Worm (Caenorhabditis elegans): ENCODE results near the gene odr-3.

DNA sequence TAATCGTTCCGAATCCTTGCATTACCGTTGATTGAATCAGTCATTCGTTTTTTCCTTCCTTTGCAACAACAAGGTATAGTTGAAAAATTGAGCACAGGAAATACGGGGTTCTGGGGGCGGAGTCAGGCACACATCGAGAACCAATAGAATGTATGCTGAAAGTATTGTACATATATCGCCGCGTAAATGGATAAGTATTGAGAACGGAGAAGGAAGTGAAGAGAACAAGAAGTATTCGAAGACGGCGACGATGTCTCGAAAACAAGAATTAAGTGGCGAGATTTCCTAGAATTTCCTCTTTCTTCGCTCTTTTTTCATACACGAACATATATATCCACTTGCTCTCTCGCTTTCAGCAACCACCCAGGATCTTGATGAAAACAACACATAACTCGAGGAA, 28.3 kb downstream of the odr-3 start:
- TF ChIP-seq him-1 (tag; optimal IDR thresholded peaks at IDR 0.05) (no peak), W03F9.2 (tag; optimal IDR thresholded peaks at IDR 0.05) (no peak), dao-5 (tag; optimal IDR thresholded peaks at IDR 0.05) (no peak)

Measured in whole organism, L4/young adult.